Worm (Caenorhabditis elegans): Measurements from ENCODE around the gene pstk-1.

Gene pstk-1

DNA sequence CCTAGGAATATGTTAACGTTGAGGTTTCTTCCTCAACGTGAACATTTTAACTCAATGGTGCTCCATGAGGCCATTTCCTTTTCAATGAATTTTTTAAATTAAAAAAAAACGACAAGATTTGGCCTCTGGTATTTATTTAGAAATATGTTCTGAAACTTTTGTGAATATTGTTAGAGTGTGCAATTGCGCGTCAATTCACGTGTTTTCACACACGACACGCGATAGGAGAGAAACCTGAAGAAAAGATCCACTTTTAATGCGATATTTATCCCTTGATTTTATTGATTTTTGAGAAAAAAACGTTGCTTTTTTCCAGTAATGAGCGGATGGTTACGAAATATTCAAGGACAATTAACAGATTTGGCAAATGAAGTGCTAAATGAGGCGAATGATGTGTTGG is 32.8 kb downstream of the pstk-1 start, which contains the start of gene sql-1 (continued):
- TF ChIP-seq ces-1 (GFP tag; optimal IDR thresholded peaks at IDR 0.05) (no peak), fos-1 (tag; optimal IDR thresholded peaks at IDR 0.05) (no peak), ceh-28 (tag; optimal IDR thresholded peaks at IDR 0.05) (peak; percentile 39), hmg-1.1 (GFP tag; IDR thresholded peaks at IDR 0.05) (no peak), aly-2 (tag; optimal IDR thresholded peaks at IDR 0.05) (no peak), T26A8.4 (GFP tag; IDR thresholded peaks at IDR 0.05) (no peak), sdz-12 (GFP tag; optimal IDR thresholded peaks at IDR 0.05) (no peak), aha-1 (tag) (no peak), fkh-10 (GFP tag; optimal IDR thresholded peaks at IDR 0.05) (no peak), lin-38 (GFP tag; IDR thresholded peaks at IDR 0.05) (peak; percentile 72), madf-5 (GFP tag; IDR thresholded peaks at IDR 0.05) (0 out of 4 replicates have a peak, but pooled peaks of 1 of the 2 experiments have one; percentile 39), php-3 (GFP tag; IDR thresholded peaks at IDR 0.05) (no peak), Y75B8A.6 (GFP tag; IDR thresholded peaks at IDR 0.05) (no peak), dmd-6 (GFP tag; IDR thresholded peaks at IDR 0.05) (no peak), snpc-4 (tag; optimal IDR thresholded peaks at IDR 0.05) (no peak), hlh-11 (tag; optimal IDR thresholded peaks at IDR 0.05) (no peak), daf-19 (GFP tag; conservative IDR thresholded peaks at IDR 0.05) (no peak), F37D6.2 (tag; optimal IDR thresholded peaks at IDR 0.05) (no peak), ceh-20 (GFP tag; IDR thresholded peaks at IDR 0.05) (no peak), R02D3.7 (tag; optimal IDR thresholded peaks at IDR 0.05) (no peak), dpl-1 (GFP tag; optimal IDR thresholded peaks at IDR 0.05) (peak; percentile 27), nhr-48 (tag; optimal IDR thresholded peaks at IDR 0.05) (no peak), tra-1 (GFP tag; IDR thresholded peaks at IDR 0.05) (no peak), snpc-1.2 (GFP tag; IDR thresholded peaks at IDR 0.05) (peak; percentile 48; the same call in 1 of the 2 replicates), zag-1 (tag; optimal IDR thresholded peaks at IDR 0.05) (no peak), dmd-8 (GFP tag; IDR thresholded peaks at IDR 0.05) (no peak), hlh-30 (tag; optimal IDR thresholded peaks at IDR 0.05; ENCODE audit: insufficient read depth) (no peak), F10B5.3 (tag; optimal IDR thresholded peaks at IDR 0.05) (no peak), daf-12 (tag; optimal IDR thresholded peaks at IDR 0.05) (no peak), duxl-1 (tag; optimal IDR thresholded peaks at IDR 0.05; ENCODE audit: poor library complexity) (no peak), F49E8.2 (tag; optimal IDR thresholded peaks at IDR 0.05; ENCODE audit: borderline replicate concordance) (peak; percentile 44)

DNA sequence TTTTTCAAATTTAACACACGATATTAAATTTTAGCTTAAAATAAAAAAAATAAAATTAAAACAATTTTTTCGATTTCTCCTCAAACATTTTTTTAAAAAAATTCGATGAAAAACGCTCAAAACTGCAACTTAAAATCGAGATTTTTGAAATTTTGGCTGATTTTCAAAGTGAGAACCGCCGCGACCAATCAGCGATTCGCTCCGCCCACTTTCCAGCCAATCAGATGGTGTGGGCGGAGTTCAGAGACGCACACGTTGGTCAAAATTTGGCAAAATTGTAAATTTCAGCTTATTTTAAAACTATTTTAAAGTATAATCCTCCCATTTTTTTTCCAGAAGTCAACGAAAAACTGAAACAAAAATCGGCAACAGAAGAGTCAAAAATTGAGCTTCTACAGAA is 44.1 kb downstream of the pstk-1 start:
- TF ChIP-seq daf-16 (GFP tag; optimal IDR thresholded peaks at IDR 0.05) (no peak), daf-16 (tag; optimal IDR thresholded peaks at IDR 0.05) (no peak), unc-62 (GFP tag; optimal IDR thresholded peaks at IDR 0.05 in 1 of 2) (peak in 1 of 2 experiments; percentile 28), unc-62 (tag; optimal IDR thresholded peaks at IDR 0.05) (no peak)

DNA sequence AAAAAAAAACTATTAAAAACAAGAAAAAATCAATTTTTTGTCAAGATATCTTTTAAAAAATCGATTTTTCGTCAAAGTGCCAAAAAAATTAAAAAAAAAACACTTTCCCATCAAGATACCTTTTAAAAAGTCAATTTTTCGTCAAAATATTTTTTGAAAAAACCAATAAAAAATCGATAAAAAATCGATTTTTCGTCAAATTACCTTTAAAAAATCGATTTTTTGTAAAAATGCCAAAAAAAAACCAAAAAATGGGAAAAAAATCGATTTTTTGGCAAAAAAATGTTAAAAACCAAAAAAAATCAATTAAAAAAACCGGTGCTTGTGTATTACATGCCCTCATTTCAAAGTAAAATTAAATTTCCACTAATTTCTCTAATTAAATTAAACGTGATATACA is 51.3 kb downstream of the pstk-1 start:
- TF ChIP-seq R02D3.7 (tag; optimal IDR thresholded peaks at IDR 0.05) (no peak), ceh-28 (tag; optimal IDR thresholded peaks at IDR 0.05) (peak; percentile 94)
